Fruit fly (Drosophila melanogaster): ENCODE measurements around the gene CG15130.
"Not testable (repeated sequence)": the region's sequence is repeated elsewhere in the genome, so short reads cannot be mapped to it uniquely, and the experiment has no call there.

CG15130 gene

dm6 chr2L:20463316-20463856 is 38.9 kb upstream of the CG15130 start, which contains the start of gene CG2493 (continued):
- TF ChIP-seq fd102C (GFP tag; optimal IDR thresholded peaks at IDR 0.05), result no peak

dm6 chr2L:20458975-20459374 is 34.5 kb upstream of the CG15130 start, which contains the start of the genes CG18858 and Cdc23:
Gene CG18858, minus strand, starts transcription at chr2L:20459075.
Gene Cdc23, plus strand, starts transcription at chr2L:20459342.
- TF ChIP-seq Side (GFP tag; optimal IDR thresholded peaks at IDR 0.05); CG17328 (GFP tag; IDR thresholded peaks at IDR 0.05); CG5180 (GFP tag; optimal IDR thresholded peaks at IDR 0.05): not testable (repeated sequence)

dm6 chr2L:20449864-20450263 is 25.4 kb upstream of the CG15130 start, which contains the start of the genes CG31683 and CG31687:
Gene CG31683, minus strand, starts transcription at chr2L:20449964.
Gene CG31687, plus strand, starts transcription at chr2L:20450225.
- TF ChIP-seq CG11398 (GFP tag; optimal IDR thresholded peaks at IDR 0.05); CG4328 (GFP tag; optimal IDR thresholded peaks at IDR 0.05); MBD-R2 (GFP tag; IDR thresholded peaks at IDR 0.05): not testable (repeated sequence)

- TF ChIP-seq cg (GFP tag; optimal IDR thresholded peaks at IDR 0.05) (peak; percentile 15), CG8478 (optimal IDR thresholded peaks at IDR 0.05) (peak; percentile 2), crp (GFP tag; optimal IDR thresholded peaks at IDR 0.05) (no peak), Ets65A (GFP tag) (peak; percentile 79), CG8924 (tag; optimal IDR thresholded peaks at IDR 0.05) (no peak), Dfd (GFP tag; optimal IDR thresholded peaks at IDR 0.05) (peak in 1 of 2 experiments; percentile 65), CG10321 (GFP tag; IDR thresholded peaks at IDR 0.05) (no peak), dan (GFP tag; IDR thresholded peaks at IDR 0.05) (no peak)
Observed at dm6 chr2L:20438474-20438873, 14.0 kb upstream of the CG15130 start.

- no peak for TF ChIP-seq NFAT (GFP tag; IDR thresholded peaks at IDR 0.05)
- peak; percentile 76 for TF ChIP-seq CTCF (GFP tag; optimal IDR thresholded peaks at IDR 0.05)
Observed at dm6 chr2L:20437873-20438272, 13.4 kb upstream of the CG15130 start.

- TF ChIP-seq CG33557 (GFP tag; optimal IDR thresholded peaks at IDR 0.05) (no peak), btn (GFP tag; optimal IDR thresholded peaks at IDR 0.05) (no peak), nom (GFP tag; optimal IDR thresholded peaks at IDR 0.05) (no peak), bigmax (GFP tag; optimal IDR thresholded peaks at IDR 0.05) (no peak), lilli (GFP tag; optimal IDR thresholded peaks at IDR 0.05) (no peak), Poxn (GFP tag; IDR thresholded peaks at IDR 0.05) (no peak), CG17829 (tag; optimal IDR thresholded peaks at IDR 0.05) (no peak), CG3995 (GFP tag; optimal IDR thresholded peaks at IDR 0.05) (no peak), sna (GFP tag; IDR thresholded peaks at IDR 0.05; ENCODE audit: partially characterized antibody) (no peak), crp (GFP tag; optimal IDR thresholded peaks at IDR 0.05) (no peak), NC2β (GFP tag; optimal IDR thresholded peaks at IDR 0.05) (no peak), Mrtf (GFP tag; IDR thresholded peaks at IDR 0.05) (no peak), CG3407 (GFP tag; optimal IDR thresholded peaks at IDR 0.05) (no peak)
Observed at dm6 chr2L:20435199-20435598, 10.7 kb upstream of the CG15130 start.

dm6 chr2L:20434779-20435178 is 10.3 kb upstream of the CG15130 start:
- TF ChIP-seq fd102C (GFP tag; optimal IDR thresholded peaks at IDR 0.05) (no peak), Drgx (GFP tag; IDR thresholded peaks at IDR 0.05) (peak; percentile 30; the same call in 1 of the 2 replicates)

Data from whole organism, embryonic.